Worm (Caenorhabditis elegans) whole organism, young adult: ENCODE data around the gene Y66D12A.19.

Experiments
- atf-7 ChIP-seq: sonication (generic microtip); optimal IDR thresholded peaks from 2 replicates; lab custom pipeline; 2017; ENCODE audit warnings: mild to moderate bottlenecking, missing genetic modification characterization, missing compliant biosample characterization
- snpc-3.4 ChIP-seq: sonication (generic microtip); optimal IDR thresholded peaks from 2 replicates; lab custom pipeline; 2017; ENCODE audit warnings: missing genetic modification characterization, mild to moderate bottlenecking, missing compliant biosample characterization, antibody characterized with exemption, moderate library complexity, missing genotype, missing genetic modification reagents

ce11 chrIII:11559677-11560076 lies 50.8 kb downstream of the Y66D12A.19 start:
- TF ChIP-seq atf-7 (tag; lab: Kevin White, UChicago) (no peak), snpc-3.4 (no peak)
